Fruit fly (Drosophila melanogaster) whole organism, embryonic: Measurements from ENCODE around the gene mldr.
A peak's percentile ranks its signal among the peaks of the same experiment; 100 is the strongest.

ENCODE experiments used
- B-H1 ChIP-seq: fragments of 200-800 bp; sonication (Bioruptor generic); IDR thresholded peaks from 3 replicates; pipeline ENCODE4 v1.3.6; 2022; ENCODE audit warnings: missing biosample characterization, missing genetic modification characterization
- BEAF-32 ChIP-seq: fragments of 200-800 bp; sonication (Bioruptor generic); optimal IDR thresholded peaks from 3 replicates; lab custom pipeline; 2017; ENCODE audit warnings: missing biosample characterization, missing genetic modification characterization, mild to moderate bottlenecking, moderate library complexity, missing genetic modification reagents
- CG12299 ChIP-seq: fragments of 200-800 bp; sonication (Bioruptor generic); optimal IDR thresholded peaks from 2 replicates; lab custom pipeline; 2018; ENCODE audit warnings: missing biosample characterization, mild to moderate bottlenecking, missing genetic modification characterization
- CG1233 ChIP-seq: fragments of 200-800 bp; sonication (Bioruptor generic); optimal IDR thresholded peaks from 4 replicates; lab custom pipeline; 2018; ENCODE audit warnings: missing biosample characterization, mild to moderate bottlenecking, missing genetic modification characterization
- CG13624 ChIP-seq: fragments of 200-800 bp; sonication (Bioruptor generic); optimal IDR thresholded peaks from 2 replicates; lab custom pipeline; 2016; ENCODE audit warnings: missing biosample characterization, missing genetic modification characterization
- CG1529 ChIP-seq: fragments of 200-800 bp; sonication (Bioruptor generic); optimal IDR thresholded peaks from 3 replicates; lab custom pipeline; 2018; ENCODE audit warnings: missing biosample characterization, missing genetic modification characterization
- CG15514 ChIP-seq: fragments of 200-800 bp; sonication (Bioruptor generic); optimal IDR thresholded peaks from 3 replicates; lab custom pipeline; 2017; ENCODE audit warnings: missing biosample characterization, missing genetic modification characterization, mild to moderate bottlenecking, moderate library complexity, missing genetic modification reagents
- CG1602 ChIP-seq: fragments of 200-800 bp; sonication (Bioruptor generic); optimal IDR thresholded peaks from 3 replicates; lab custom pipeline; 2016; ENCODE audit warnings: missing biosample characterization, missing genetic modification characterization
- CG17328 ChIP-seq: fragments of 200-800 bp; sonication (Bioruptor generic); IDR thresholded peaks from 2 replicates; pipeline ENCODE4 v1.3.6; 2022; ENCODE audit warnings: missing biosample characterization, missing genetic modification characterization
- CG17359 ChIP-seq: fragments of 200-800 bp; sonication (Bioruptor generic); optimal IDR thresholded peaks from 3 replicates; lab custom pipeline; 2018; ENCODE audit warnings: missing biosample characterization, mild to moderate bottlenecking, missing genetic modification characterization, moderate library complexity
- CG17568 ChIP-seq: fragments of 200-800 bp; sonication (Bioruptor generic); optimal IDR thresholded peaks from 2 replicates; lab custom pipeline; 2018; ENCODE audit warnings: missing biosample characterization, mild to moderate bottlenecking, missing genetic modification characterization, moderate library complexity
- CG17802 ChIP-seq: fragments of 200-800 bp; sonication (Bioruptor generic); optimal IDR thresholded peaks from 2 replicates; lab custom pipeline; 2018; ENCODE audit warnings: missing biosample characterization, mild to moderate bottlenecking, missing genetic modification characterization, moderate library complexity
- CG18619 ChIP-seq: fragments of 200-800 bp; sonication (Bioruptor generic); optimal IDR thresholded peaks from 3 replicates; lab custom pipeline; 2017; ENCODE audit warnings: missing biosample characterization, mild to moderate bottlenecking, missing genetic modification characterization
- CG31441 ChIP-seq: fragments of 200-800 bp; sonication (Bioruptor generic); IDR thresholded peaks from 2 replicates; pipeline ENCODE4 v1.3.6; 2022; ENCODE audit warnings: missing biosample characterization, missing genetic modification characterization
- CG32772 ChIP-seq: fragments of 200-800 bp; sonication (Bioruptor generic); IDR thresholded peaks from 2 replicates; pipeline ENCODE4 v1.3.6; 2022; ENCODE audit warnings: missing biosample characterization, missing genetic modification characterization
- CG4282 ChIP-seq: fragments of 200-800 bp; sonication (Bioruptor generic); optimal IDR thresholded peaks from 2 replicates; lab custom pipeline; 2016; ENCODE audit warnings: missing biosample characterization, missing genetic modification characterization
- CG6689 ChIP-seq: fragments of 200-800 bp; sonication (Bioruptor generic); IDR thresholded peaks from 2 replicates; pipeline ENCODE4 v1.3.6; 2022; ENCODE audit warnings: missing biosample characterization, missing genetic modification characterization
- CG6765 ChIP-seq: fragments of 200-800 bp; sonication (Bioruptor generic); optimal IDR thresholded peaks from 3 replicates; lab custom pipeline; 2017; ENCODE audit warnings: missing biosample characterization, mild to moderate bottlenecking, missing genetic modification characterization
- CG6854 ChIP-seq: fragments of 200-800 bp; sonication (Bioruptor generic); optimal IDR thresholded peaks from 3 replicates; lab custom pipeline; 2017; ENCODE audit warnings: missing biosample characterization, mild to moderate bottlenecking, missing genetic modification characterization
- CG7928 ChIP-seq: fragments of 200-800 bp; sonication (Bioruptor generic); optimal IDR thresholded peaks from 2 replicates; lab custom pipeline; 2017; ENCODE audit warnings: missing biosample characterization, mild to moderate bottlenecking, missing genetic modification characterization
- CG7987 ChIP-seq: fragments of 200-800 bp; sonication (Bioruptor generic); optimal IDR thresholded peaks from 2 replicates; lab custom pipeline; 2018; ENCODE audit warnings: missing biosample characterization, mild to moderate bottlenecking, missing genetic modification characterization, moderate library complexity
- CG8089 ChIP-seq: fragments of 200-800 bp; sonication (Bioruptor generic); optimal IDR thresholded peaks from 3 replicates; lab custom pipeline; 2016; ENCODE audit warnings: missing biosample characterization, missing genetic modification characterization
- CG9437 ChIP-seq: fragments of 200-800 bp; sonication (Bioruptor generic); optimal IDR thresholded peaks from 2 replicates; lab custom pipeline; 2018; ENCODE audit warnings: missing biosample characterization, mild to moderate bottlenecking, missing genetic modification characterization
- Chrac-16 ChIP-seq: fragments of 200-800 bp; sonication (Bioruptor generic); optimal IDR thresholded peaks from 3 replicates; lab custom pipeline; 2016; ENCODE audit warnings: missing biosample characterization, missing genetic modification characterization
- D19A ChIP-seq: fragments of 200-800 bp; optimal IDR thresholded peaks from 3 replicates; lab custom pipeline; 2019; ENCODE audit warnings: missing biosample characterization, mild to moderate bottlenecking, missing genetic modification characterization, moderate library complexity
- Dek ChIP-seq: fragments of 200-800 bp; sonication (Bioruptor generic); optimal IDR thresholded peaks from 3 replicates; lab custom pipeline; 2019; ENCODE audit warnings: missing biosample characterization, mild to moderate bottlenecking, missing genetic modification characterization, moderate library complexity
- Dip3 ChIP-seq: fragments of 200-800 bp; sonication (Bioruptor generic); optimal IDR thresholded peaks from 3 replicates; lab custom pipeline; 2016; ENCODE audit warnings: missing biosample characterization, missing genetic modification characterization
- Dref ChIP-seq: fragments of 200-800 bp; sonication (Bioruptor generic); IDR thresholded peaks from 2 replicates; pipeline ENCODE4 v1.3.6; 2022; ENCODE audit warnings: missing biosample characterization, missing genetic modification characterization
- ERR ChIP-seq: fragments of 200-800 bp; sonication (Bioruptor generic); optimal IDR thresholded peaks from 2 replicates; lab custom pipeline; 2016; ENCODE audit warnings: missing biosample characterization, missing genetic modification characterization
- HLH4C ChIP-seq: fragments of 200-800 bp; sonication (Bioruptor generic); IDR thresholded peaks from 3 replicates; pipeline ENCODE4 v1.3.6; 2022; ENCODE audit warnings: missing biosample characterization, missing genetic modification characterization; ENCODE audit not compliant: partially characterized antibody
- Lhr ChIP-seq: fragments of 200-800 bp; sonication (Bioruptor generic); optimal IDR thresholded peaks from 3 replicates; lab custom pipeline; 2017; ENCODE audit warnings: mild to moderate bottlenecking, missing biosample characterization, missing genetic modification reagents, missing genetic modification characterization
- Lpt ChIP-seq: fragments of >200 bp; optimal IDR thresholded peaks from 2 replicates; lab custom pipeline; 2018; ENCODE audit warnings: missing biosample characterization, missing genetic modification characterization
- al ChIP-seq: fragments of 200-800 bp; sonication (Bioruptor generic); IDR thresholded peaks from 2 replicates; pipeline ENCODE4 v1.3.6; 2022; ENCODE audit warnings: missing biosample characterization, missing genetic modification characterization
- ap ChIP-seq: fragments of 200-800 bp; sonication (Bioruptor generic); IDR thresholded peaks from 2 replicates; pipeline ENCODE4 v1.3.6; 2022; ENCODE audit warnings: missing biosample characterization, missing genetic modification characterization
- cad ChIP-seq: fragments of >200 bp; optimal IDR thresholded peaks from 2 replicates; lab custom pipeline; 2017; ENCODE audit warnings: missing biosample characterization, missing genetic modification characterization
- chm ChIP-seq: fragments of 200-800 bp; sonication (Bioruptor generic); IDR thresholded peaks from 2 replicates; pipeline ENCODE4 v1.3.6; 2022; ENCODE audit warnings: missing biosample characterization, missing genetic modification characterization
- exex ChIP-seq: fragments of 200-800 bp; sonication (Bioruptor generic); optimal IDR thresholded peaks from 4 replicates; lab custom pipeline; 2018; ENCODE audit warnings: missing biosample characterization, mild to moderate bottlenecking, missing genetic modification characterization, moderate library complexity
- ftz-f1 ChIP-seq: fragments of 200-800 bp; sonication (Bioruptor generic); optimal IDR thresholded peaks from 2 replicates; lab custom pipeline; 2016; ENCODE audit warnings: missing biosample characterization, missing genetic modification characterization
- gce ChIP-seq: fragments of 200-800 bp; sonication (Bioruptor generic); IDR thresholded peaks from 3 replicates; pipeline ENCODE4 v1.3.6; 2022; ENCODE audit warnings: missing biosample characterization, missing genetic modification characterization
- gcm ChIP-seq: fragments of 200-800 bp; sonication (Bioruptor generic); optimal IDR thresholded peaks from 2 replicates; lab custom pipeline; 2019; ENCODE audit warnings: missing biosample characterization, mild to moderate bottlenecking, missing genetic modification characterization, moderate library complexity
- gfzf ChIP-seq: fragments of 200-800 bp; sonication (Bioruptor generic); optimal IDR thresholded peaks from 2 replicates; lab custom pipeline; 2016; ENCODE audit warnings: missing biosample characterization, mild to moderate bottlenecking, missing genetic modification characterization, moderate library complexity
- gro ChIP-seq: fragments of 200-800 bp; sonication (Bioruptor generic); optimal IDR thresholded peaks from 2 replicates; lab custom pipeline; 2016; ENCODE audit warnings: missing biosample characterization, missing genetic modification characterization
- nerfin-1 ChIP-seq: fragments of 200-800 bp; sonication (Bioruptor generic); optimal IDR thresholded peaks from 3 replicates; lab custom pipeline; 2019; ENCODE audit warnings: missing biosample characterization, mild to moderate bottlenecking, missing genetic modification characterization, moderate library complexity
- odd ChIP-seq: fragments of 200-800 bp; sonication (Bioruptor generic); optimal IDR thresholded peaks from 2 replicates; lab custom pipeline; 2017; ENCODE audit warnings: missing biosample characterization, mild to moderate bottlenecking, missing genetic modification characterization
- sim ChIP-seq: fragments of 200-800 bp; sonication (Bioruptor generic); IDR thresholded peaks from 2 replicates; pipeline ENCODE4 v1.3.6; 2022; ENCODE audit warnings: missing biosample characterization, missing genetic modification characterization
- sqz ChIP-seq: fragments of 200-800 bp; sonication (Bioruptor generic); optimal IDR thresholded peaks from 3 replicates; lab custom pipeline; 2018; ENCODE audit warnings: missing biosample characterization, mild to moderate bottlenecking, missing genetic modification characterization
- trh ChIP-seq: fragments of 200-800 bp; sonication (Bioruptor generic); optimal IDR thresholded peaks from 2 replicates; lab custom pipeline; 2016; ENCODE audit warnings: missing biosample characterization, missing genetic modification characterization
- twi ChIP-seq: fragments of 200-800 bp; optimal IDR thresholded peaks from 2 replicates; lab custom pipeline; 2019; ENCODE audit warnings: missing biosample characterization, mild to moderate bottlenecking, missing genetic modification characterization, moderate library complexity
- unc-4 ChIP-seq: fragments of 200-800 bp; sonication (Bioruptor generic); IDR thresholded peaks from 2 replicates; pipeline ENCODE4 v1.3.6; 2022; ENCODE audit warnings: missing biosample characterization, missing genetic modification characterization; ENCODE audit not compliant: partially characterized antibody
- wor ChIP-seq: fragments of 200-800 bp; sonication (Bioruptor generic); IDR thresholded peaks from 2 replicates; pipeline ENCODE4 v1.3.6; 2022; ENCODE audit warnings: missing biosample characterization, missing genetic modification characterization

mldr gene

dm6 chrX:6278879-6279628, 12.0 kb upstream of the mldr start (continued):
- TF ChIP-seq CG8089 (GFP tag; lab: Kevin White, UChicago) = no peak
- peak; percentile 44 for TF ChIP-seq CG17359 (tag; lab: Kevin White, UChicago)
- TF ChIP-seq al (GFP tag; lab: Robert Waterston, UW) = no peak
- peak; percentile 11 for TF ChIP-seq Dek (tag; lab: Kevin White, UChicago)
- TF ChIP-seq sim (GFP tag; lab: Robert Waterston, UW) = no peak
- TF ChIP-seq wor = no peak
- no peak for TF ChIP-seq CG6765 (GFP tag; lab: Kevin White, UChicago)
- peak; percentile 24 for TF ChIP-seq CG15514
- no peak for TF ChIP-seq CG17328
- TF ChIP-seq chm (GFP tag; lab: Robert Waterston, UW) = peak; percentile 57; the same call in 1 of the 2 replicates
- TF ChIP-seq CG31441 (GFP tag; lab: Robert Waterston, UW) = peak; percentile 31; the same call in 1 of the 2 replicates
- TF ChIP-seq gro = peak; percentile 38
- TF ChIP-seq CG7987 (GFP tag; lab: Kevin White, UChicago) = peak; percentile 19
- TF ChIP-seq CG1529 = no peak
- no peak for TF ChIP-seq CG17568 (GFP tag; lab: Kevin White, UChicago)
- TF ChIP-seq gfzf (GFP tag; lab: Kevin White, UChicago) = peak; percentile 32
- TF ChIP-seq ERR (GFP tag; lab: Kevin White, UChicago) = no peak
- no peak for TF ChIP-seq ftz-f1 (GFP tag; lab: Kevin White, UChicago)
- TF ChIP-seq CG4282 = no peak
- no peak for TF ChIP-seq Lhr (GFP tag; lab: Kevin White, UChicago)
- TF ChIP-seq Dref (GFP tag; lab: Robert Waterston, UW) = peak; percentile 62
- peak; percentile 48 for TF ChIP-seq BEAF-32 (GFP tag; lab: Kevin White, UChicago)
- no peak for TF ChIP-seq gce (GFP tag; lab: Robert Waterston, UW)
- TF ChIP-seq CG1233 (GFP tag; lab: Kevin White, UChicago) = no peak
- TF ChIP-seq unc-4 = peak; percentile 34; the same call in 1 of the 2 replicates
- peak; percentile 55 for TF ChIP-seq twi (tag; lab: Kevin White, UChicago)
- TF ChIP-seq trh (GFP tag; lab: Kevin White, UChicago) = no peak
- TF ChIP-seq CG6689 (GFP tag; lab: Robert Waterston, UW) = no peak
- TF ChIP-seq odd (GFP tag; lab: Kevin White, UChicago) = no peak
- no peak for TF ChIP-seq Lpt (GFP tag; lab: Kevin White, UChicago)
- peak; percentile 25 for TF ChIP-seq nerfin-1 (tag; lab: Kevin White, UChicago)
- TF ChIP-seq CG32772 (GFP tag; lab: Robert Waterston, UW) = no peak
- 0 out of 3 replicates have a peak, but pooled peaks have one; percentile 43 for TF ChIP-seq HLH4C (GFP tag; lab: Robert Waterston, UW)
- TF ChIP-seq CG9437 (GFP tag; lab: Kevin White, UChicago) = peak; percentile 18
- no peak for TF ChIP-seq D19A (tag; lab: Kevin White, UChicago)
- TF ChIP-seq B-H1 (GFP tag; lab: Robert Waterston, UW) = no peak
- TF ChIP-seq cad (GFP tag; lab: Kevin White, UChicago) = peak; percentile 27
- TF ChIP-seq ap = no peak
- no peak for TF ChIP-seq Chrac-16
- peak; percentile 3 for TF ChIP-seq CG6854 (GFP tag; lab: Kevin White, UChicago)
- TF ChIP-seq Dip3 (GFP tag; lab: Kevin White, UChicago) = no peak
- peak; percentile 94 for TF ChIP-seq CG13624 (GFP tag; lab: Kevin White, UChicago)
- TF ChIP-seq exex (tag; lab: Kevin White, UChicago) = no peak
- peak; percentile 10 for TF ChIP-seq gcm (GFP tag; lab: Kevin White, UChicago)
- TF ChIP-seq CG18619 (GFP tag; lab: Kevin White, UChicago) = peak; percentile 39
- peak; percentile 55 for TF ChIP-seq sqz (GFP tag; lab: Kevin White, UChicago)
- no peak for TF ChIP-seq CG7928 (GFP tag; lab: Kevin White, UChicago)
- TF ChIP-seq CG1602 (GFP tag; lab: Kevin White, UChicago) = no peak
- no peak for TF ChIP-seq CG12299 (tag; lab: Kevin White, UChicago)
- TF ChIP-seq CG17802 (tag; lab: Kevin White, UChicago) = no peak
